Fruit fly (Drosophila melanogaster) whole organism, prepupa: ENCODE measurements around the gene Ras85D.
A peak's percentile ranks its signal among the peaks of the same experiment; 100 is the strongest.

ENCODE experiments used
- CG10669 ChIP-seq: fragments of 200-800 bp; sonication (Bioruptor generic); optimal IDR thresholded peaks from 3 replicates; lab custom pipeline; 2018; ENCODE audit warnings: missing biosample characterization, mild to moderate bottlenecking, missing genetic modification characterization, moderate library complexity
- CG15336 ChIP-seq: fragments of 200-800 bp; sonication (Bioruptor generic); IDR thresholded peaks from 2 replicates; pipeline ENCODE4 v1.3.6; 2022; ENCODE audit warnings: missing biosample characterization, missing genetic modification characterization
- CG3919 ChIP-seq: fragments of 200-800 bp; sonication (Bioruptor generic); optimal IDR thresholded peaks from 3 replicates; lab custom pipeline; 2016; ENCODE audit warnings: missing biosample characterization, missing genetic modification characterization
- Gug ChIP-seq: fragments of 200-800 bp; sonication (Bioruptor generic); IDR thresholded peaks from 2 replicates; pipeline ENCODE4 v1.3.6; 2022; ENCODE audit warnings: missing biosample characterization, missing genetic modification characterization
- Hr4 ChIP-seq: fragments of 200-800 bp; sonication (Bioruptor generic); optimal IDR thresholded peaks from 3 replicates; lab custom pipeline; 2016; ENCODE audit warnings: missing biosample characterization, missing genetic modification characterization
- Sox102F ChIP-seq: fragments of 200-800 bp; sonication (Bioruptor generic); optimal IDR thresholded peaks from 2 replicates; lab custom pipeline; 2016; ENCODE audit warnings: missing biosample characterization, mild to moderate bottlenecking, missing genetic modification characterization
- Sox14 ChIP-seq: fragments of 200-800 bp; sonication (Bioruptor generic); optimal IDR thresholded peaks from 3 replicates; lab custom pipeline; 2016; ENCODE audit warnings: missing biosample characterization, missing genetic modification characterization
- esn ChIP-seq: fragments of 200-800 bp; sonication (Bioruptor generic); optimal IDR thresholded peaks from 2 replicates; lab custom pipeline; 2016; ENCODE audit warnings: missing biosample characterization, mild to moderate bottlenecking, missing genetic modification characterization, moderate library complexity
- fd59A ChIP-seq: fragments of 200-800 bp; sonication (Bioruptor generic); optimal IDR thresholded peaks from 2 replicates; lab custom pipeline; 2017; ENCODE audit warnings: missing biosample characterization, mild to moderate bottlenecking, missing genetic modification characterization, missing genetic modification reagents

DNA sequence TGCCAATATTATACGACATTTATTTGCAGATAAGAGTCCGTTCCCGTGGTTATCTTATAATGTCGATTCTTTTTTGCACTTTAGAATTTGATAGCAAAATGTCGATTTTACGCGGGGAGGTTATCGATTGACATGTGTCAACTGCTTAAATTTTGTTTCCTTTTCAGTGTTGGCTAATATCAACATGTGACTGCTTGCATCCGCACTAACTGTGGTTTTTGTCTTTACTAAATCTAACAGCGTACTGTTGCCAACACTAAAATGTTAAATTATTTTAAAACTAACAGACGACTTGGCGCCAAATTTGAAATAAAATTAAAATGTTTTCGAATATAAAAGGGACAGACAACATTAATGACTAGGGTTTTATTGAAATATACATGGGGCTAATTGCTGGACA, 16.1 kb downstream of the Ras85D start:
- TF ChIP-seq Sox102F (GFP tag; lab: Kevin White, UChicago): no peak
- TF ChIP-seq Gug (GFP tag; lab: Robert Waterston, UW): no peak
- no peak for TF ChIP-seq CG3919
- no peak for TF ChIP-seq Hr4
- no peak for TF ChIP-seq CG10669 (GFP tag; lab: Kevin White, UChicago)
- peak; percentile 52 for TF ChIP-seq Sox14 (GFP tag; lab: Kevin White, UChicago)
- no peak for TF ChIP-seq fd59A
- no peak for TF ChIP-seq CG15336
- TF ChIP-seq esn (GFP tag; lab: Kevin White, UChicago): peak; percentile 70
